Worm (Caenorhabditis elegans) whole organism, L1 larva: ENCODE data around the gene dss-1.

ENCODE experiments used
- dpl-1 ChIP-seq, 3 experiments: fragments of 150-350 bp in 2 of 3; sonication (generic microtip) in 1 of 3; optimal IDR thresholded peaks; 2 replicates each; lab custom pipeline; 2014 to 2017; ENCODE audit warnings: missing biosample characterization in 3 of 3, missing genetic modification characterization in 3 of 3, missing genetic modification reagents in 3 of 3
- fkh-10 ChIP-seq: sonication (generic microtip); optimal IDR thresholded peaks from 2 replicates; lab custom pipeline; 2017; ENCODE audit warnings: missing biosample characterization, missing genetic modification reagents, missing genetic modification characterization
- grh-1 ChIP-seq: fragments of 200-800 bp; sonication (Bioruptor generic); IDR thresholded peaks from 2 replicates; pipeline ENCODE4 v1.3.6; 2022; ENCODE audit warnings: missing genetic modification reagents, missing genetic modification characterization, missing compliant biosample characterization
- hpl-2 ChIP-seq: fragments of 150-350 bp; optimal IDR thresholded peaks from 2 replicates; lab custom pipeline; 2014; ENCODE audit warnings: missing biosample characterization, missing genetic modification reagents, missing genetic modification characterization
- isw-1 ChIP-seq: fragments of 200-800 bp; sonication (Bioruptor generic); IDR thresholded peaks from 2 replicates; pipeline ENCODE4 v1.3.6; 2022; ENCODE audit warnings: missing genetic modification characterization, missing compliant biosample characterization
- lin-13 ChIP-seq: fragments of 150-350 bp; optimal IDR thresholded peaks from 2 replicates; lab custom pipeline; 2014; ENCODE audit warnings: missing biosample characterization, missing genetic modification reagents, missing genetic modification characterization
- lin-39 ChIP-seq: fragments of 150-350 bp; optimal IDR thresholded peaks from 2 replicates; lab custom pipeline; 2014; ENCODE audit warnings: missing biosample characterization, missing genetic modification reagents, missing genetic modification characterization
- mef-2 ChIP-seq: fragments of 150-350 bp; optimal IDR thresholded peaks from 2 replicates; lab custom pipeline; 2014; ENCODE audit warnings: missing biosample characterization, missing genetic modification characterization
- nhr-11 ChIP-seq: fragments of 150-350 bp; optimal IDR thresholded peaks from 2 replicates; lab custom pipeline; 2014; ENCODE audit warnings: missing biosample characterization, missing genetic modification characterization
- nhr-237 ChIP-seq: fragments of 150-350 bp; optimal IDR thresholded peaks from 2 replicates; lab custom pipeline; 2014; ENCODE audit warnings: missing biosample characterization, missing genetic modification characterization
- nhr-76 ChIP-seq: sonication (generic microtip); optimal IDR thresholded peaks from 2 replicates; lab custom pipeline; 2017; ENCODE audit warnings: missing biosample characterization, missing genetic modification characterization
- snpc-4 ChIP-seq: fragments of 150-350 bp; optimal IDR thresholded peaks from 2 replicates; lab custom pipeline; 2014; ENCODE audit warnings: missing biosample characterization, missing genetic modification characterization

DNA sequence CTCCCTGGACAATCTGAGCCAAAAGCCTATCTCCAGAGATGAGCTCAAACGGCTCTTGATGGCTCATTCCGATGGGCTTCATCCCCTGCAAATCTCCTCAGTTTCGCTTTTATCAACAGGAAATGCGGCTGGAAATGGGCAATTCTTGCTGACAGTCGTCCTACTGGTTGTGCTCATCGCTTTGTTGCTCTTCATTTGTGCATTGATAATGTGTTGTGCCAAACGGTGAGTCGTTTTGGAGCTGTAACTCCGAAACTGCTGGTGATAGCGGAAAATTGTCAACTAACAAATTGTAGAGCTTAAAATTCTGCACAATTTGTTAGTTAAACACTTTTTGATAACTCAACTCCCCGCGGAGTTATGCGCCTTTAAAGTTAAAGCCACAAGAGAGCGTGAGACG, 17.1 kb downstream of the dss-1 start:
- TF ChIP-seq dpl-1 (GFP tag; optimal IDR thresholded peaks at IDR 0.05; lab: Kevin White, UChicago) = no peak
- no peak for TF ChIP-seq isw-1 (GFP tag; lab: Robert Waterston, UW)
- TF ChIP-seq grh-1 (GFP tag; lab: Robert Waterston, UW) = no peak
- no peak for TF ChIP-seq hpl-2 (GFP tag; lab: Kevin White, UChicago)
- no peak for TF ChIP-seq nhr-11 (tag; lab: Kevin White, UChicago)
- no peak for TF ChIP-seq snpc-4 (tag; lab: Kevin White, UChicago)
- TF ChIP-seq fkh-10 (GFP tag; lab: Kevin White, UChicago) = no peak
- TF ChIP-seq nhr-76 (tag; lab: Kevin White, UChicago) = no peak
- no peak for TF ChIP-seq lin-13
- no peak for TF ChIP-seq nhr-237 (tag; lab: Kevin White, UChicago)
- no peak for TF ChIP-seq mef-2 (tag; lab: Kevin White, UChicago)
- TF ChIP-seq lin-39 (tag; lab: Kevin White, UChicago) = no peak
